Worm (Caenorhabditis elegans) whole organism, L4 larva: Measurements from ENCODE around the gene sph-1.

Source experiments
- F10B5.3 ChIP-seq: sonication (generic microtip); optimal IDR thresholded peaks from 2 replicates; lab custom pipeline; 2016; ENCODE audit warnings: mild to moderate bottlenecking, missing genetic modification characterization, missing compliant biosample characterization
- F44E2.7 ChIP-seq: fragments of 200-800 bp; sonication (Bioruptor generic); IDR thresholded peaks from 2 replicates; pipeline ENCODE4 v2.1.2; 2022; ENCODE audit warnings: missing genetic modification characterization, missing compliant biosample characterization
- R02D3.7 ChIP-seq: fragments of 150-350 bp; sonication (generic microtip); optimal IDR thresholded peaks from 3 replicates; lab custom pipeline; 2014; ENCODE audit warnings: missing biosample characterization, missing genetic modification characterization
- T26A8.4 ChIP-seq: fragments of 200-800 bp; sonication (Bioruptor generic); IDR thresholded peaks from 2 replicates; pipeline ENCODE4 v1.3.6; 2022; ENCODE audit warnings: missing genetic modification characterization, missing compliant biosample characterization
- Y105C5A.15 ChIP-seq: fragments of 200-800 bp; sonication (Bioruptor generic); IDR thresholded peaks from 2 replicates; pipeline ENCODE4 v1.3.6; 2022; ENCODE audit warnings: missing genetic modification characterization, missing compliant biosample characterization
- ZK337.2 ChIP-seq: fragments of 200-800 bp; sonication (Bioruptor generic); IDR thresholded peaks from 2 replicates; pipeline ENCODE4 v1.3.6; 2022; ENCODE audit warnings: missing genetic modification reagents, missing genetic modification characterization, missing compliant biosample characterization
- ZK546.5 ChIP-seq, 2 experiments: sonication (generic microtip); optimal IDR thresholded peaks; 2 replicates each; lab custom pipeline; 2017; ENCODE audit warnings: missing biosample characterization in 2 of 2, missing genetic modification characterization in 2 of 2
- aly-2 ChIP-seq: sonication (generic microtip); optimal IDR thresholded peaks from 2 replicates; lab custom pipeline; 2018; ENCODE audit warnings: missing biosample characterization, missing genetic modification characterization
- ama-1 ChIP-seq: fragments of 150-350 bp; optimal IDR thresholded peaks from 2 replicates; lab custom pipeline; 2014; ENCODE audit warnings: inconsistent platforms, mixed read lengths
- arid-1 ChIP-seq: fragments of 200-800 bp; sonication (Bioruptor generic); conservative IDR thresholded peaks from 2 replicates; pipeline ENCODE4 v1.3.6; 2022; ENCODE audit warnings: missing genetic modification reagents, missing genetic modification characterization, missing compliant biosample characterization
- ceh-20 ChIP-seq: fragments of 200-800 bp; sonication (Bioruptor generic); IDR thresholded peaks from 2 replicates; pipeline ENCODE4 v1.3.6; 2022; ENCODE audit warnings: missing genetic modification reagents, missing genetic modification characterization, missing compliant biosample characterization
- cey-2 ChIP-seq: sonication (generic microtip); optimal IDR thresholded peaks from 3 replicates; lab custom pipeline; 2017; ENCODE audit warnings: missing genetic modification characterization, mild to moderate bottlenecking, missing compliant biosample characterization, antibody characterized with exemption, borderline replicate concordance; ENCODE audit not compliant: insufficient read depth
- daf-12 ChIP-seq: fragments of 150-350 bp; optimal IDR thresholded peaks from 2 replicates; lab custom pipeline; 2014; ENCODE audit warnings: missing biosample characterization, missing genetic modification reagents, missing genetic modification characterization
- daf-16 ChIP-seq, 3 experiments: sonication (generic microtip); optimal IDR thresholded peaks; 2 replicates each; lab custom pipeline; 2016 to 2017; ENCODE audit warnings: missing genetic modification characterization in 3 of 3, missing genetic modification reagents in 3 of 3, mild to moderate bottlenecking in 2 of 3, missing compliant biosample characterization in 2 of 3, missing biosample characterization in 1 of 3, moderate library complexity in 1 of 3
- dmd-6 ChIP-seq: fragments of 200-800 bp; sonication (Bioruptor generic); IDR thresholded peaks from 2 replicates; pipeline ENCODE4 v1.3.6; 2022; ENCODE audit warnings: missing genetic modification reagents, missing genetic modification characterization, missing compliant biosample characterization
- dve-1 ChIP-seq: sonication (generic microtip); optimal IDR thresholded peaks from 2 replicates; lab custom pipeline; 2017; ENCODE audit warnings: antibody characterized with exemption, mild to moderate bottlenecking, missing genetic modification characterization, missing compliant biosample characterization; ENCODE audit not compliant: insufficient read depth
- fkh-10 ChIP-seq: fragments of 150-350 bp; optimal IDR thresholded peaks from 2 replicates; lab custom pipeline; 2014; ENCODE audit warnings: missing biosample characterization, missing genetic modification reagents, missing genetic modification characterization
- hlh-11 ChIP-seq: fragments of 200-800 bp; sonication (Bioruptor generic); optimal IDR thresholded peaks from 2 replicates; lab custom pipeline; 2018; ENCODE audit warnings: mild to moderate bottlenecking, missing genetic modification characterization, missing compliant biosample characterization
- hlh-30 ChIP-seq: sonication (generic microtip); optimal IDR thresholded peaks from 2 replicates; lab custom pipeline; 2017; ENCODE audit warnings: antibody characterized with exemption, mild to moderate bottlenecking, missing genetic modification characterization, missing compliant biosample characterization; ENCODE audit not compliant: insufficient read depth
- hmg-1.1 ChIP-seq: fragments of 200-800 bp; sonication (Bioruptor generic); IDR thresholded peaks from 2 replicates; pipeline ENCODE4 v1.3.6; 2022; ENCODE audit warnings: missing genetic modification reagents, missing genetic modification characterization, missing compliant biosample characterization
- lim-7 ChIP-seq: fragments of 200-800 bp; sonication (Bioruptor generic); IDR thresholded peaks from 2 replicates; pipeline ENCODE4 v1.3.6; 2022; ENCODE audit warnings: missing genetic modification characterization, missing compliant biosample characterization
- lin-1 ChIP-seq: fragments of 200-800 bp; sonication (Bioruptor generic); IDR thresholded peaks from 2 replicates; pipeline ENCODE4 v1.3.6; 2022; ENCODE audit warnings: missing genetic modification reagents, missing genetic modification characterization, missing compliant biosample characterization
- lin-15B ChIP-seq: fragments of 150-350 bp; sonication (generic microtip); optimal IDR thresholded peaks from 3 replicates; lab custom pipeline; 2014; ENCODE audit warnings: missing biosample characterization, missing genetic modification characterization
- lin-38 ChIP-seq: fragments of 200-800 bp; sonication (Bioruptor generic); IDR thresholded peaks from 2 replicates; pipeline ENCODE4 v1.3.6; 2022; ENCODE audit warnings: missing genetic modification reagents, missing genetic modification characterization, missing compliant biosample characterization
- lsy-2 ChIP-seq, 2 experiments: fragments of 150-350 bp in 1 of 2; sonication (generic microtip) in 1 of 2; optimal IDR thresholded peaks; 2 replicates each; lab custom pipeline; 2014 to 2017; ENCODE audit warnings: missing biosample characterization in 2 of 2, missing genetic modification characterization in 2 of 2
- madf-9 ChIP-seq: fragments of 200-800 bp; sonication (Bioruptor generic); conservative IDR thresholded peaks from 2 replicates; pipeline ENCODE4 v1.3.6; 2022; ENCODE audit warnings: missing genetic modification reagents, missing genetic modification characterization, missing compliant biosample characterization
- mxl-3 ChIP-seq: fragments of 200-800 bp; sonication (Bioruptor generic); optimal IDR thresholded peaks from 2 replicates; lab custom pipeline; 2018; ENCODE audit warnings: mild to moderate bottlenecking, missing genetic modification characterization, missing compliant biosample characterization
- nhr-25 ChIP-seq: sonication (generic microtip); optimal IDR thresholded peaks from 2 replicates; lab custom pipeline; 2017; ENCODE audit warnings: missing genetic modification characterization, mild to moderate bottlenecking, missing compliant biosample characterization, antibody characterized with exemption, moderate library complexity, borderline replicate concordance; ENCODE audit not compliant: insufficient read depth
- nhr-48 ChIP-seq: sonication (generic microtip); optimal IDR thresholded peaks from 2 replicates; lab custom pipeline; 2016; ENCODE audit warnings: mild to moderate bottlenecking, missing genetic modification characterization, missing compliant biosample characterization
- pha-4 ChIP-seq, 2 experiments: fragments of 150-350 bp in 1 of 2; fragments of 200-800 bp in 1 of 2; sonication (Bioruptor generic) in 1 of 2; IDR thresholded peaks in 1 of 2; optimal IDR thresholded peaks in 1 of 2; 2 replicates each; pipeline versions ENCODE4 v1.3.6 to Lab custom; 2014 to 2022; ENCODE audit warnings: missing genetic modification characterization in 2 of 2, missing genetic modification reagents in 2 of 2, missing biosample characterization in 1 of 2, missing compliant biosample characterization in 1 of 2
- php-3 ChIP-seq: fragments of 200-800 bp; sonication (Bioruptor generic); IDR thresholded peaks from 2 replicates; pipeline ENCODE4 v1.3.6; 2022; ENCODE audit warnings: missing genetic modification reagents, missing genetic modification characterization, missing compliant biosample characterization
- pqm-1 ChIP-seq: sonication (generic microtip); optimal IDR thresholded peaks from 2 replicates; lab custom pipeline; 2017; ENCODE audit warnings: missing biosample characterization, missing genetic modification characterization
- saeg-2 ChIP-seq: fragments of 200-800 bp; sonication (Bioruptor generic); IDR thresholded peaks from 2 replicates; pipeline ENCODE4 v1.3.6; 2022; ENCODE audit warnings: missing genetic modification reagents, missing genetic modification characterization, missing compliant biosample characterization
- snpc-4 ChIP-seq: fragments of 150-350 bp; optimal IDR thresholded peaks from 2 replicates; lab custom pipeline; 2014; ENCODE audit warnings: missing biosample characterization, missing genetic modification characterization
- spr-1 ChIP-seq: sonication (generic microtip); optimal IDR thresholded peaks from 2 replicates; lab custom pipeline; 2016; ENCODE audit warnings: mild to moderate bottlenecking, missing genetic modification characterization, missing compliant biosample characterization
- spr-3 ChIP-seq: fragments of 200-800 bp; sonication (Bioruptor generic); optimal IDR thresholded peaks from 2 replicates; lab custom pipeline; 2018; ENCODE audit warnings: mild to moderate bottlenecking, missing genetic modification characterization, missing compliant biosample characterization
- tag-97 ChIP-seq: fragments of 200-800 bp; sonication (Bioruptor generic); IDR thresholded peaks from 2 replicates; pipeline ENCODE4 v1.3.6; 2022; ENCODE audit warnings: missing genetic modification characterization, missing compliant biosample characterization
- tra-1 ChIP-seq: fragments of 200-800 bp; sonication (Bioruptor generic); IDR thresholded peaks from 2 replicates; pipeline ENCODE4 v1.3.6; 2022; ENCODE audit warnings: missing genetic modification reagents, missing genetic modification characterization, missing compliant biosample characterization
- unc-62 ChIP-seq, 3 experiments: fragments of 150-350 bp in 1 of 3; sonication (generic microtip); optimal IDR thresholded peaks in 2 of 3; peaks in 1 of 3; 1 replicate in 1 of 3; 2 replicates in 2 of 3; lab custom pipeline; 2014 to 2017; ENCODE audit warnings: missing biosample characterization in 3 of 3, missing genetic modification characterization in 3 of 3, missing genetic modification reagents in 3 of 3, missing genotype in 1 of 3
- zfp-2 ChIP-seq: sonication (generic microtip); optimal IDR thresholded peaks from 2 replicates; lab custom pipeline; 2016; ENCODE audit warnings: mild to moderate bottlenecking, missing genetic modification characterization, missing compliant biosample characterization
- ztf-7 ChIP-seq: fragments of 150-350 bp; optimal IDR thresholded peaks from 2 replicates; lab custom pipeline; 2014; ENCODE audit warnings: missing biosample characterization, missing genetic modification characterization

Gene sph-1

DNA sequence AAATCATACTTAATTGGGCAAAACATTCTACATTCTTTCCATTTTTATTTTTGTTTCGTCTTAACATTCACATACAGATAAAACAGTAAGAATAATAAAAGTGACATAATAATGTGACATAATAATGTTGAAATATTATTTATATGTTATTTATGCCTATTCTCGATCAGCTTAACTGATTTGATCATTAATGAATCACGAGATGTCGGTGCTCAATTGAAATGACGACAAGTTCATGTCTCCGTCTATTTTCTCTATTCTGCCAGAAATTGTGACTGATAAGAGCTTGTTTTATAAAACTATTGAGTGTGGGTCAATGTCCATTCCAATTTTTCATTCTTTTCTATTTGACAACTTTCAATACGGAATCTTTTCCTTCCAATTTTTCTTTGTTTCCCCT, 18.4 kb upstream of the sph-1 start (continued):
- peak; percentile 99 for TF ChIP-seq php-3 (GFP tag; lab: Robert Waterston, UW)
- no peak for TF ChIP-seq pha-4 (GFP tag; IDR thresholded peaks at IDR 0.05; lab: Robert Waterston, UW)
- TF ChIP-seq pha-4 (tag; optimal IDR thresholded peaks at IDR 0.05; lab: Kevin White, UChicago), result no peak
- peak; percentile 88 for TF ChIP-seq ceh-20 (GFP tag; lab: Robert Waterston, UW)
- TF ChIP-seq fkh-10 (GFP tag; lab: Kevin White, UChicago), result no peak
- TF ChIP-seq F44E2.7 (GFP tag; lab: Robert Waterston, UW), result no peak
- no peak for TF ChIP-seq cey-2 (tag; lab: Kevin White, UChicago)
- no peak for TF ChIP-seq F10B5.3
- TF ChIP-seq snpc-4 (tag; lab: Kevin White, UChicago), result no peak
- no peak for TF ChIP-seq mxl-3 (GFP tag; lab: Kevin White, UChicago)
- TF ChIP-seq ama-1, result no peak
- no peak for TF ChIP-seq Y105C5A.15
- TF ChIP-seq lsy-2 (tag; optimal IDR thresholded peaks at IDR 0.05; lab: Kevin White, UChicago), result peak in 1 of 2 experiments; percentile 33
- no peak for TF ChIP-seq madf-9
- TF ChIP-seq ZK546.5 (tag; optimal IDR thresholded peaks at IDR 0.05; lab: Kevin White, UChicago), result no peak
- TF ChIP-seq nhr-25 (tag; lab: Kevin White, UChicago), result no peak
- peak; percentile 65; the same call in 1 of the 2 replicates for TF ChIP-seq lin-1
- peak; percentile 94 for TF ChIP-seq dve-1 (tag; lab: Kevin White, UChicago)
- no peak for TF ChIP-seq hmg-1.1
- peak; percentile 72 for TF ChIP-seq pqm-1
- TF ChIP-seq nhr-48, result peak; percentile 23
- peak; percentile 88 for TF ChIP-seq dmd-6 (GFP tag; lab: Robert Waterston, UW)
- peak; percentile 82 for TF ChIP-seq hlh-11 (tag; lab: Kevin White, UChicago)
- TF ChIP-seq ZK337.2 (GFP tag; lab: Robert Waterston, UW), result no peak
- peak in 1 of 2 experiments; percentile 41 for TF ChIP-seq daf-16 (GFP tag; optimal IDR thresholded peaks at IDR 0.05; lab: Kevin White, UChicago)
- peak; percentile 93 for TF ChIP-seq daf-16 (tag; optimal IDR thresholded peaks at IDR 0.05; lab: Kevin White, UChicago)
- no peak for TF ChIP-seq ztf-7
- TF ChIP-seq T26A8.4 (GFP tag; lab: Robert Waterston, UW), result no peak
- no peak for TF ChIP-seq tag-97 (GFP tag; lab: Robert Waterston, UW)
- TF ChIP-seq tra-1 (GFP tag; lab: Robert Waterston, UW), result peak; percentile 80
- no peak for TF ChIP-seq zfp-2 (tag; lab: Kevin White, UChicago)
- TF ChIP-seq lim-7, result no peak
- TF ChIP-seq lin-38 (GFP tag; lab: Robert Waterston, UW), result no peak
- TF ChIP-seq unc-62 (GFP tag; optimal IDR thresholded peaks at IDR 0.05 in 1 of 2; lab: Kevin White, UChicago), result no peak
- TF ChIP-seq unc-62 (tag; optimal IDR thresholded peaks at IDR 0.05; lab: Kevin White, UChicago), result no peak
- TF ChIP-seq saeg-2 (GFP tag; lab: Robert Waterston, UW), result no peak
- no peak for TF ChIP-seq spr-3

- TF ChIP-seq spr-1 (tag; lab: Kevin White, UChicago) (no peak), dve-1 (tag; lab: Kevin White, UChicago) (no peak), R02D3.7 (tag; lab: Kevin White, UChicago) (no peak), daf-12 (tag; lab: Kevin White, UChicago) (no peak), arid-1 (GFP tag; lab: Robert Waterston, UW) (no peak), php-3 (GFP tag; lab: Robert Waterston, UW) (no peak), lin-15B (tag; lab: Kevin White, UChicago) (no peak), hlh-30 (tag; lab: Kevin White, UChicago) (no peak), spr-3 (no peak), pqm-1 (no peak), Y105C5A.15 (no peak), F44E2.7 (GFP tag; lab: Robert Waterston, UW) (no peak), aly-2 (tag; lab: Kevin White, UChicago) (no peak)
Measured at ce11 chrIV:8148494-8148893, 15.1 kb upstream of the sph-1 start, which contains the start of gene pmk-1. Gene pmk-1 (plus strand): TSS chrIV:8148794.
